Worm (Caenorhabditis elegans) whole organism, L1 larva: Measurements from ENCODE around the gene dec-7.
A peak's percentile ranks its signal among the peaks of the same experiment; 100 is the strongest.

Experiments used
- aly-2 ChIP-seq: fragments of 150-350 bp; optimal IDR thresholded peaks from 2 replicates; lab custom pipeline; 2014; ENCODE audit warnings: missing biosample characterization, missing genetic modification characterization
- blmp-1 ChIP-seq: fragments of 150-350 bp; optimal IDR thresholded peaks from 2 replicates; lab custom pipeline; 2014; ENCODE audit warnings: missing biosample characterization, missing genetic modification characterization
- ceh-82 ChIP-seq, 3 experiments: fragments of 150-350 bp in 1 of 3; sonication (generic microtip) in 2 of 3; optimal IDR thresholded peaks; 2 replicates each; lab custom pipeline; 2014 to 2017; ENCODE audit warnings: missing biosample characterization in 3 of 3, missing genetic modification characterization in 3 of 3
- ceh-88 ChIP-seq: fragments of 200-800 bp; sonication (Bioruptor generic); IDR thresholded peaks from 2 replicates; pipeline ENCODE4 v1.3.6; 2022; ENCODE audit warnings: missing genetic modification characterization, missing compliant biosample characterization
- ces-1 ChIP-seq: fragments of 150-350 bp; optimal IDR thresholded peaks from 2 replicates; lab custom pipeline; 2014; ENCODE audit warnings: missing biosample characterization, missing genetic modification reagents, missing genetic modification characterization
- dpl-1 ChIP-seq, 3 experiments: fragments of 150-350 bp in 2 of 3; sonication (generic microtip) in 1 of 3; optimal IDR thresholded peaks; 2 replicates each; lab custom pipeline; 2014 to 2017; ENCODE audit warnings: missing biosample characterization in 3 of 3, missing genetic modification characterization in 3 of 3, missing genetic modification reagents in 3 of 3
- dsc-1 ChIP-seq: sonication (generic microtip); optimal IDR thresholded peaks from 2 replicates; lab custom pipeline; 2016; ENCODE audit warnings: mild to moderate bottlenecking, missing genetic modification characterization, missing compliant biosample characterization
- fkh-8 ChIP-seq: sonication (generic microtip); optimal IDR thresholded peaks from 2 replicates; lab custom pipeline; 2016; ENCODE audit warnings: mild to moderate bottlenecking, missing genetic modification characterization, missing compliant biosample characterization
- fos-1 ChIP-seq: fragments of 150-350 bp; optimal IDR thresholded peaks from 2 replicates; lab custom pipeline; 2014; ENCODE audit warnings: missing biosample characterization, missing genetic modification characterization
- hlh-17 ChIP-seq: fragments of 200-800 bp; sonication (Bioruptor generic); optimal IDR thresholded peaks from 2 replicates; lab custom pipeline; 2018; ENCODE audit warnings: missing genetic modification characterization, mild to moderate bottlenecking, missing compliant biosample characterization, moderate library complexity, borderline replicate concordance
- isw-1 ChIP-seq: fragments of 200-800 bp; sonication (Bioruptor generic); IDR thresholded peaks from 2 replicates; pipeline ENCODE4 v1.3.6; 2022; ENCODE audit warnings: missing genetic modification characterization, missing compliant biosample characterization
- jun-1 ChIP-seq: fragments of 150-350 bp; optimal IDR thresholded peaks from 2 replicates; lab custom pipeline; 2014; ENCODE audit warnings: missing biosample characterization, missing genetic modification reagents, missing genetic modification characterization
- lin-13 ChIP-seq: fragments of 150-350 bp; optimal IDR thresholded peaks from 2 replicates; lab custom pipeline; 2014; ENCODE audit warnings: missing biosample characterization, missing genetic modification reagents, missing genetic modification characterization
- lin-14 ChIP-seq: fragments of 200-800 bp; sonication (Bioruptor generic); optimal IDR thresholded peaks from 2 replicates; lab custom pipeline; 2018; ENCODE audit warnings: mild to moderate bottlenecking, missing genetic modification characterization, moderate library complexity, missing compliant biosample characterization
- lin-15B ChIP-seq: fragments of 150-350 bp; sonication (generic microtip); optimal IDR thresholded peaks from 3 replicates; lab custom pipeline; 2014; ENCODE audit warnings: missing biosample characterization, missing genetic modification characterization
- lin-35 ChIP-seq, 2 experiments: fragments of 150-350 bp; optimal IDR thresholded peaks; 2 replicates each; lab custom pipeline; 2014; ENCODE audit warnings: missing biosample characterization in 2 of 2, missing genetic modification characterization in 2 of 2, missing genetic modification reagents in 2 of 2
- lin-39 ChIP-seq: fragments of 150-350 bp; optimal IDR thresholded peaks from 2 replicates; lab custom pipeline; 2014; ENCODE audit warnings: missing biosample characterization, missing genetic modification reagents, missing genetic modification characterization
- mab-9 ChIP-seq: fragments of 200-800 bp; sonication (Bioruptor generic); IDR thresholded peaks from 2 replicates; pipeline ENCODE4 v1.3.6; 2022; ENCODE audit warnings: missing genetic modification reagents, missing genetic modification characterization, missing compliant biosample characterization
- mdl-1 ChIP-seq, 2 experiments: fragments of 150-350 bp; optimal IDR thresholded peaks; 2 replicates each; lab custom pipeline; 2014 to 2017; ENCODE audit warnings: missing biosample characterization in 2 of 2, missing genetic modification characterization in 2 of 2, inconsistent platforms in 1 of 2
- nhr-12 ChIP-seq: sonication (generic microtip); optimal IDR thresholded peaks from 2 replicates; lab custom pipeline; 2017; ENCODE audit warnings: missing biosample characterization, missing genetic modification characterization
- nhr-19 ChIP-seq: fragments of 200-800 bp; sonication (Bioruptor generic); conservative IDR thresholded peaks from 2 replicates; pipeline ENCODE4 v1.3.6; 2022; ENCODE audit warnings: missing genetic modification characterization, missing compliant biosample characterization
- nhr-20 ChIP-seq: sonication (generic microtip); optimal IDR thresholded peaks from 2 replicates; lab custom pipeline; 2016; ENCODE audit warnings: mild to moderate bottlenecking, missing genetic modification characterization, missing compliant biosample characterization
- nhr-237 ChIP-seq: fragments of 150-350 bp; optimal IDR thresholded peaks from 2 replicates; lab custom pipeline; 2014; ENCODE audit warnings: missing biosample characterization, missing genetic modification characterization
- nhr-28 ChIP-seq: fragments of 150-350 bp; optimal IDR thresholded peaks from 2 replicates; lab custom pipeline; 2014; ENCODE audit warnings: missing biosample characterization, missing genetic modification characterization
- nhr-77 ChIP-seq: fragments of 150-350 bp; optimal IDR thresholded peaks from 2 replicates; lab custom pipeline; 2014; ENCODE audit warnings: missing biosample characterization, missing genetic modification characterization
- nhr-84 ChIP-seq: sonication (generic microtip); optimal IDR thresholded peaks from 2 replicates; lab custom pipeline; 2017; ENCODE audit warnings: missing biosample characterization, missing genetic modification characterization
- nhr-85 ChIP-seq: sonication (generic microtip); peaks from one replicate; lab custom pipeline; 2016; ENCODE audit warnings: missing genetic modification characterization, inconsistent platforms, missing compliant biosample characterization
- nhr-90 ChIP-seq: sonication (generic microtip); optimal IDR thresholded peaks from 2 replicates; lab custom pipeline; 2016; ENCODE audit warnings: mild to moderate bottlenecking, missing genetic modification characterization, missing compliant biosample characterization; ENCODE audit not compliant: poor library complexity
- skn-1 ChIP-seq: fragments of 150-350 bp; optimal IDR thresholded peaks from 2 replicates; lab custom pipeline; 2014; ENCODE audit warnings: missing biosample characterization, missing genetic modification characterization
- snpc-4 ChIP-seq: fragments of 150-350 bp; optimal IDR thresholded peaks from 2 replicates; lab custom pipeline; 2014; ENCODE audit warnings: missing biosample characterization, missing genetic modification characterization
- tbx-2 ChIP-seq: sonication (generic microtip); optimal IDR thresholded peaks from 2 replicates; lab custom pipeline; 2016; ENCODE audit warnings: missing genetic modification characterization, missing compliant biosample characterization
- unc-130 ChIP-seq: fragments of 150-350 bp; optimal IDR thresholded peaks from 2 replicates; lab custom pipeline; 2017; ENCODE audit warnings: missing biosample characterization, missing genetic modification characterization, inconsistent platforms
- unc-62 ChIP-seq: fragments of 150-350 bp; optimal IDR thresholded peaks from 2 replicates; lab custom pipeline; 2014; ENCODE audit warnings: missing biosample characterization, missing genetic modification reagents, missing genetic modification characterization
- vab-15 ChIP-seq: sonication (generic microtip); optimal IDR thresholded peaks from 2 replicates; lab custom pipeline; 2017; ENCODE audit warnings: missing genotype, mild to moderate bottlenecking, missing genetic modification characterization, missing compliant biosample characterization
- xbp-1 ChIP-seq: sonication (generic microtip); optimal IDR thresholded peaks from 2 replicates; lab custom pipeline; 2016; ENCODE audit warnings: missing genetic modification characterization, missing compliant biosample characterization
- zag-1 ChIP-seq: fragments of 150-350 bp; optimal IDR thresholded peaks from 2 replicates; lab custom pipeline; 2014; ENCODE audit warnings: missing biosample characterization, missing genetic modification characterization
- zip-4 ChIP-seq: fragments of 200-800 bp; sonication (Bioruptor generic); optimal IDR thresholded peaks from 2 replicates; lab custom pipeline; 2018; ENCODE audit warnings: mild to moderate bottlenecking, missing genetic modification characterization, moderate library complexity, missing compliant biosample characterization

The dec-7 gene

ce11 chrIII:9956665-9957401, 24.6 kb downstream of the dec-7 start, which contains the start of gene alx-1:
Gene alx-1 (plus strand): TSS chrIII:9957351.
- TF ChIP-seq lin-35 (GFP tag; optimal IDR thresholded peaks at IDR 0.05; lab: Kevin White, UChicago) (no peak), zip-4 (peak; percentile 54), jun-1 (peak; percentile 88), unc-62 (no peak), fos-1 (peak; percentile 27), dsc-1 (no peak), nhr-85 (tag; lab: Kevin White, UChicago) (peak; percentile 52), unc-130 (tag; lab: Kevin White, UChicago) (no peak), tbx-2 (tag; lab: Kevin White, UChicago) (no peak), lin-39 (no peak), skn-1 (tag; lab: Kevin White, UChicago) (peak; percentile 69), nhr-77 (no peak), lin-13 (GFP tag; lab: Kevin White, UChicago) (no peak), nhr-20 (no peak), ces-1 (GFP tag; lab: Kevin White, UChicago) (no peak), lin-14 (no peak), nhr-90 (tag; lab: Kevin White, UChicago) (no peak), nhr-84 (tag; lab: Kevin White, UChicago) (no peak), xbp-1 (tag; lab: Kevin White, UChicago) (no peak)

DNA sequence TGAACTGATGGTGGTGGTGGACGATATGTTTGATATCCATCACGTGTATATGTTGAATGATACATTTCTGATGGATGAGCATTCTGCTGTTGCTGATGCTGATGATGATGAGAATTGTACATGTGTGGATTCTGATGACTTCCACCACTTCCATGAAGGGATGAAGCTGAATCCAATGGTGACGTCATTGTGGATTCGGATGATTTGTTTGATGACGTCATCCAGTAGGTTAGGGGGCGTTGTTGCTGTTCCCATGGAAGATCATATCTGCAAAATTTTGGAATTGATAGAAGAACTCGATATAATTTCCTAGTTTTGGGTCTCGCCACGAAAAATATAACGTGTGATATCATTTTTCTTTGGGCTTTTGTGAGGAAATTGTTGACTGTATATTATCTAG, 31.2 kb downstream of the dec-7 start:
- TF ChIP-seq unc-130 (tag; lab: Kevin White, UChicago) (no peak), lin-14 (no peak), hlh-17 (GFP tag; lab: Kevin White, UChicago) (no peak), tbx-2 (tag; lab: Kevin White, UChicago) (no peak), snpc-4 (tag; lab: Kevin White, UChicago) (no peak), nhr-77 (no peak), dpl-1 (GFP tag; optimal IDR thresholded peaks at IDR 0.05; lab: Kevin White, UChicago) (no peak), nhr-19 (GFP tag; lab: Robert Waterston, UW) (no peak), fkh-8 (tag; lab: Kevin White, UChicago) (no peak), lin-39 (no peak), mdl-1 (tag; optimal IDR thresholded peaks at IDR 0.05; lab: Kevin White, UChicago) (no peak), ceh-82 (tag; optimal IDR thresholded peaks at IDR 0.05; lab: Kevin White, UChicago) (no peak), lin-13 (GFP tag; lab: Kevin White, UChicago) (no peak), mab-9 (no peak), vab-15 (tag; lab: Kevin White, UChicago) (no peak)

DNA sequence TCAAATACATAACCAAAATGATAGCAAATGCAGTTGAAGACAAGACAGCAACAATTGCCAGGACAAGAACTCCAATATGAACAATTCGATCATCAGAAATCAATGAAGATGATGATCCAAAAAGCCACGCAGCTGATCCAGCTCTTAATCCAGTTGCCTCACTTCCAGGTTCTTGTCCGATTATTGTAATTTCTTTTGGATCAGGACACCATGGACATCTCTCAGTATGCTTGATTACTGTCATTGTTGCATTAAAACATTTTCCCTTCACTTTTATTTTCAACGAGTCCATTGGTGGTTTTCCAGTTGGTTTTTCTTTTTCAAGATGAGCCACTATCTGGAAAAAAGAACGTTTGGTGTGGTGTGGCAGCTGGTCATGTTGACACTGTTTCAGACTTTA, 32.2 kb downstream of the dec-7 start:
- TF ChIP-seq ceh-88 (no peak), lin-14 (no peak), skn-1 (tag; lab: Kevin White, UChicago) (no peak), isw-1 (GFP tag; lab: Robert Waterston, UW) (no peak), nhr-237 (no peak), nhr-12 (tag; lab: Kevin White, UChicago) (no peak), lin-15B (tag; lab: Kevin White, UChicago) (no peak), aly-2 (tag; lab: Kevin White, UChicago) (no peak), blmp-1 (tag; lab: Kevin White, UChicago) (no peak), zag-1 (tag; lab: Kevin White, UChicago) (no peak)
- TF ChIP-seq, all 84 proteins: peak for 0

ce11 chrIII:9965444-9965843, 33.2 kb downstream of the dec-7 start:
- TF ChIP-seq snpc-4 (tag; lab: Kevin White, UChicago), result no peak
- TF ChIP-seq nhr-28 (tag; lab: Kevin White, UChicago), result no peak
- TF ChIP-seq blmp-1 (tag; lab: Kevin White, UChicago), result peak; percentile 39
